Fruit fly (Drosophila melanogaster) whole organism, embryonic: ENCODE data around the gene jim.

ENCODE experiments used
- CG1024 ChIP-seq: fragments of 200-800 bp; sonication (Bioruptor generic); IDR thresholded peaks from 2 replicates; pipeline ENCODE4 v1.3.6; 2022; ENCODE audit warnings: missing biosample characterization, missing genetic modification characterization
- CG10274 ChIP-seq: fragments of 200-800 bp; sonication (Bioruptor generic); optimal IDR thresholded peaks from 3 replicates; lab custom pipeline; 2017; ENCODE audit warnings: missing biosample characterization, mild to moderate bottlenecking, missing genetic modification characterization
- CG10979 ChIP-seq: fragments of 200-800 bp; sonication (Bioruptor generic); optimal IDR thresholded peaks from 2 replicates; lab custom pipeline; 2018; ENCODE audit warnings: missing biosample characterization, mild to moderate bottlenecking, missing genetic modification characterization, moderate library complexity
- CG11560 ChIP-seq: fragments of 200-800 bp; sonication (Bioruptor generic); IDR thresholded peaks from 3 replicates; pipeline ENCODE4 v1.3.6; 2022; ENCODE audit warnings: missing biosample characterization, missing genetic modification characterization
- CG12391 ChIP-seq: fragments of 200-800 bp; sonication (Bioruptor generic); optimal IDR thresholded peaks from 3 replicates; lab custom pipeline; 2018; ENCODE audit warnings: missing biosample characterization, mild to moderate bottlenecking, missing genetic modification characterization, moderate library complexity
- CG15514 ChIP-seq: fragments of 200-800 bp; sonication (Bioruptor generic); optimal IDR thresholded peaks from 3 replicates; lab custom pipeline; 2017; ENCODE audit warnings: missing biosample characterization, missing genetic modification characterization, mild to moderate bottlenecking, moderate library complexity, missing genetic modification reagents
- CG15601 ChIP-seq: fragments of 200-800 bp; sonication (Bioruptor generic); optimal IDR thresholded peaks from 3 replicates; lab custom pipeline; 2019; ENCODE audit warnings: missing biosample characterization, mild to moderate bottlenecking, missing genetic modification characterization, moderate library complexity
- CG18262 ChIP-seq: fragments of 200-800 bp; optimal IDR thresholded peaks from 3 replicates; lab custom pipeline; 2019; ENCODE audit warnings: missing biosample characterization, mild to moderate bottlenecking, missing genetic modification characterization, moderate library complexity
- CG18599 ChIP-seq: fragments of 200-800 bp; sonication (Bioruptor generic); optimal IDR thresholded peaks from 3 replicates; lab custom pipeline; 2017; ENCODE audit warnings: missing biosample characterization, missing genetic modification characterization, mild to moderate bottlenecking, moderate library complexity, missing genetic modification reagents
- CG2202 ChIP-seq: fragments of 200-800 bp; sonication (Bioruptor generic); optimal IDR thresholded peaks from 2 replicates; lab custom pipeline; 2018; ENCODE audit warnings: missing biosample characterization, mild to moderate bottlenecking, missing genetic modification characterization
- CG2678 ChIP-seq: fragments of 200-800 bp; sonication (Bioruptor generic); optimal IDR thresholded peaks from 3 replicates; lab custom pipeline; 2019; ENCODE audit warnings: missing biosample characterization, mild to moderate bottlenecking, missing genetic modification characterization, moderate library complexity
- CG30403 ChIP-seq: fragments of 200-800 bp; sonication (Bioruptor generic); optimal IDR thresholded peaks from 3 replicates; lab custom pipeline; 2016; ENCODE audit warnings: missing biosample characterization, missing genetic modification characterization
- CG3407 ChIP-seq: fragments of 200-800 bp; sonication (Bioruptor generic); optimal IDR thresholded peaks from 2 replicates; lab custom pipeline; 2018; ENCODE audit warnings: missing biosample characterization, mild to moderate bottlenecking, missing genetic modification characterization
- CG4360 ChIP-seq: fragments of 200-800 bp; sonication (Bioruptor generic); IDR thresholded peaks from 2 replicates; pipeline ENCODE4 v1.3.6; 2022; ENCODE audit warnings: missing biosample characterization, missing genetic modification characterization
- CG4404 ChIP-seq: fragments of 200-800 bp; sonication (Bioruptor generic); IDR thresholded peaks from 2 replicates; pipeline ENCODE4 v1.3.6; 2022; ENCODE audit warnings: missing biosample characterization, missing genetic modification characterization
- CG6254 ChIP-seq: fragments of 200-800 bp; sonication (Bioruptor generic); optimal IDR thresholded peaks from 3 replicates; lab custom pipeline; 2017; ENCODE audit warnings: mild to moderate bottlenecking, missing biosample characterization, missing genetic modification reagents, missing genetic modification characterization
- Dfd ChIP-seq, 2 experiments: fragments of >200 bp; optimal IDR thresholded peaks; 2 replicates each; lab custom pipeline; 2017; ENCODE audit warnings: missing biosample characterization in 2 of 2, missing genetic modification characterization in 2 of 2
- HLHmδ ChIP-seq: fragments of 200-800 bp; sonication (Bioruptor generic); optimal IDR thresholded peaks from 2 replicates; lab custom pipeline; 2018; ENCODE audit warnings: missing biosample characterization, mild to moderate bottlenecking, missing genetic modification characterization, moderate library complexity
- Jarid2 ChIP-seq: fragments of 200-800 bp; sonication (Bioruptor generic); optimal IDR thresholded peaks from 3 replicates; lab custom pipeline; 2017; ENCODE audit warnings: mild to moderate bottlenecking, missing biosample characterization, missing genetic modification reagents, missing genetic modification characterization
- MESR4 ChIP-seq: fragments of 200-800 bp; sonication (Bioruptor generic); optimal IDR thresholded peaks from 2 replicates; lab custom pipeline; 2018; ENCODE audit warnings: missing biosample characterization, mild to moderate bottlenecking, missing genetic modification characterization, moderate library complexity
- Meics ChIP-seq: fragments of 200-800 bp; sonication (Bioruptor generic); optimal IDR thresholded peaks from 2 replicates; lab custom pipeline; 2017; ENCODE audit warnings: missing biosample characterization, mild to moderate bottlenecking, missing genetic modification characterization
- NK7.1 ChIP-seq: fragments of 200-800 bp; sonication (Bioruptor generic); optimal IDR thresholded peaks from 3 replicates; lab custom pipeline; 2016; ENCODE audit warnings: missing biosample characterization, missing genetic modification characterization
- Pdp1 ChIP-seq, 2 experiments: fragments of 200-800 bp; sonication (Bioruptor generic); optimal IDR thresholded peaks; 3 replicates each; lab custom pipeline; 2016; ENCODE audit warnings: missing biosample characterization in 2 of 2, missing genetic modification characterization in 2 of 2, mild to moderate bottlenecking in 1 of 2, moderate library complexity in 1 of 2
- Spps ChIP-seq: fragments of 200-800 bp; sonication (Bioruptor generic); optimal IDR thresholded peaks from 2 replicates; lab custom pipeline; 2018; ENCODE audit warnings: missing biosample characterization, mild to moderate bottlenecking, missing genetic modification characterization
- Sry-δ ChIP-seq: fragments of 200-800 bp; sonication (Bioruptor generic); optimal IDR thresholded peaks from 2 replicates; lab custom pipeline; 2016; ENCODE audit warnings: missing biosample characterization, missing genetic modification characterization
- aop ChIP-seq: fragments of 200-800 bp; sonication (Bioruptor generic); IDR thresholded peaks from 2 replicates; pipeline ENCODE4 v1.3.6; 2022; ENCODE audit warnings: missing biosample characterization, missing genetic modification characterization
- ash1 ChIP-seq: fragments of 200-800 bp; sonication (Bioruptor generic); optimal IDR thresholded peaks from 2 replicates; lab custom pipeline; 2018; ENCODE audit warnings: missing biosample characterization, mild to moderate bottlenecking, missing genetic modification characterization
- chif ChIP-seq, 2 experiments: fragments of 200-800 bp; sonication (Bioruptor generic); optimal IDR thresholded peaks; 3 replicates each; lab custom pipeline; 2016; ENCODE audit warnings: missing biosample characterization in 2 of 2, missing genetic modification characterization in 2 of 2
- dmrt99B ChIP-seq: fragments of 200-800 bp; sonication (Bioruptor generic); optimal IDR thresholded peaks from 2 replicates; lab custom pipeline; 2018; ENCODE audit warnings: missing biosample characterization, mild to moderate bottlenecking, missing genetic modification characterization, moderate library complexity
- ems ChIP-seq: fragments of 200-800 bp; sonication (Bioruptor generic); optimal IDR thresholded peaks from 3 replicates; lab custom pipeline; 2016; ENCODE audit warnings: missing biosample characterization, missing genetic modification characterization
- exex ChIP-seq: fragments of 200-800 bp; sonication (Bioruptor generic); optimal IDR thresholded peaks from 4 replicates; lab custom pipeline; 2018; ENCODE audit warnings: missing biosample characterization, mild to moderate bottlenecking, missing genetic modification characterization, moderate library complexity
- fd64A ChIP-seq: fragments of 200-800 bp; sonication (Bioruptor generic); optimal IDR thresholded peaks from 3 replicates; lab custom pipeline; 2018; ENCODE audit warnings: missing biosample characterization, mild to moderate bottlenecking, missing genetic modification characterization
- gcm ChIP-seq: fragments of 200-800 bp; sonication (Bioruptor generic); optimal IDR thresholded peaks from 2 replicates; lab custom pipeline; 2019; ENCODE audit warnings: missing biosample characterization, mild to moderate bottlenecking, missing genetic modification characterization, moderate library complexity
- gfzf ChIP-seq: fragments of 200-800 bp; sonication (Bioruptor generic); optimal IDR thresholded peaks from 2 replicates; lab custom pipeline; 2016; ENCODE audit warnings: missing biosample characterization, mild to moderate bottlenecking, missing genetic modification characterization, moderate library complexity
- hkb ChIP-seq, 2 experiments: fragments of 200-800 bp in 1 of 2; fragments of >200 bp in 1 of 2; sonication (Bioruptor generic) in 1 of 2; IDR thresholded peaks in 1 of 2; optimal IDR thresholded peaks in 1 of 2; 2 replicates each; pipeline versions ENCODE4 v1.3.6 to Lab custom; 2017 to 2022; ENCODE audit warnings: missing biosample characterization in 1 of 2, missing genetic modification characterization in 1 of 2
- jumu ChIP-seq: fragments of 200-800 bp; sonication (Bioruptor generic); optimal IDR thresholded peaks from 3 replicates; lab custom pipeline; 2016; ENCODE audit warnings: missing biosample characterization, missing genetic modification characterization
- klu ChIP-seq: fragments of 200-800 bp; sonication (Bioruptor generic); IDR thresholded peaks from 2 replicates; pipeline ENCODE4 v1.3.6; 2022; ENCODE audit warnings: missing biosample characterization, missing genetic modification characterization
- lab ChIP-seq: fragments of 200-800 bp; sonication (Bioruptor generic); optimal IDR thresholded peaks from 3 replicates; lab custom pipeline; 2017; ENCODE audit warnings: missing biosample characterization, missing genetic modification characterization, mild to moderate bottlenecking, moderate library complexity, missing genetic modification reagents
- lmd ChIP-seq: fragments of 200-800 bp; sonication (Bioruptor generic); IDR thresholded peaks from 2 replicates; pipeline ENCODE4 v1.3.6; 2022; ENCODE audit warnings: missing biosample characterization, missing genetic modification characterization
- nerfin-2 ChIP-seq: fragments of 200-800 bp; sonication (Bioruptor generic); IDR thresholded peaks from 2 replicates; pipeline ENCODE4 v1.3.6; 2022; ENCODE audit warnings: missing biosample characterization, missing genetic modification characterization; ENCODE audit not compliant: partially characterized antibody
- oc ChIP-seq: fragments of 200-800 bp; sonication (Bioruptor generic); optimal IDR thresholded peaks from 2 replicates; lab custom pipeline; 2018; ENCODE audit warnings: missing biosample characterization, mild to moderate bottlenecking, missing genetic modification characterization, moderate library complexity
- p53 ChIP-seq: fragments of 200-800 bp; sonication (Bioruptor generic); optimal IDR thresholded peaks from 2 replicates; lab custom pipeline; 2016; ENCODE audit warnings: missing biosample characterization, missing genetic modification characterization
- prd ChIP-seq, 3 experiments: fragments of >200 bp in 2 of 3; fragments of 200-800 bp in 1 of 3; sonication (Bioruptor generic) in 1 of 3; optimal IDR thresholded peaks in 2 of 3; IDR thresholded peaks in 1 of 3; 2 replicates in 2 of 3; 3 replicates in 1 of 3; pipeline versions ENCODE4 v1.3.6 to Lab custom; 2017 to 2022; ENCODE audit warnings: missing biosample characterization in 1 of 3, missing genetic modification characterization in 1 of 3
- sc ChIP-seq, 3 experiments: fragments of >200 bp in 2 of 3; fragments of 200-800 bp in 1 of 3; sonication (Bioruptor generic) in 1 of 3; optimal IDR thresholded peaks; 2 replicates in 2 of 3; 3 replicates in 1 of 3; lab custom pipeline; 2017; ENCODE audit warnings: mild to moderate bottlenecking in 1 of 3, missing biosample characterization in 1 of 3, missing genetic modification characterization in 1 of 3, missing genetic modification reagents in 1 of 3
- tna ChIP-seq: fragments of 200-800 bp; sonication (Bioruptor generic); IDR thresholded peaks from 2 replicates; pipeline ENCODE4 v1.3.6; 2022; ENCODE audit warnings: missing biosample characterization, missing genetic modification characterization; ENCODE audit not compliant: partially characterized antibody
- wdn ChIP-seq: fragments of 200-800 bp; sonication (Bioruptor generic); IDR thresholded peaks from 2 replicates; pipeline ENCODE4 v1.3.6; 2022; ENCODE audit warnings: missing biosample characterization, missing genetic modification characterization

The jim gene

dm6 chr3L:22837651-22838614 lies 2.9 kb upstream of the jim start (continued):
- TF ChIP-seq oc (no peak), lmd (GFP tag; lab: Robert Waterston, UW) (no peak), lab (GFP tag; lab: Kevin White, UChicago) (peak; percentile 47), Pdp1 (GFP tag; optimal IDR thresholded peaks at IDR 0.05; lab: Kevin White, UChicago) (peak in 1 of 2 experiments; percentile 24), CG11560 (tag; lab: Robert Waterston, UW) (no peak), wdn (GFP tag; lab: Robert Waterston, UW) (no peak), CG10274 (GFP tag; lab: Kevin White, UChicago) (no peak), Sry-δ (no peak), CG4360 (GFP tag; lab: Robert Waterston, UW) (peak; percentile 48; the same call in 1 of the 2 replicates), ash1 (GFP tag; lab: Kevin White, UChicago) (no peak), Spps (tag; lab: Kevin White, UChicago) (no peak), Jarid2 (GFP tag; lab: Kevin White, UChicago) (no peak), klu (GFP tag; lab: Robert Waterston, UW) (no peak), nerfin-2 (GFP tag; lab: Robert Waterston, UW) (no peak), Dfd (GFP tag; optimal IDR thresholded peaks at IDR 0.05; lab: Kevin White, UChicago) (no peak), MESR4 (no peak), jumu (GFP tag; lab: Kevin White, UChicago) (no peak), CG4404 (GFP tag; lab: Robert Waterston, UW) (no peak), CG18262 (tag; lab: Kevin White, UChicago) (no peak), gcm (GFP tag; lab: Kevin White, UChicago) (no peak), dmrt99B (tag; lab: Kevin White, UChicago) (no peak), hkb (optimal IDR thresholded peaks at IDR 0.05; lab: Kevin White, UChicago) (no peak), hkb (GFP tag; IDR thresholded peaks at IDR 0.05; lab: Robert Waterston, UW) (no peak), exex (tag; lab: Kevin White, UChicago) (peak; percentile 66), CG12391 (tag; lab: Kevin White, UChicago) (no peak), CG1024 (no peak), CG15514 (GFP tag; lab: Kevin White, UChicago) (no peak), CG30403 (GFP tag; lab: Kevin White, UChicago) (no peak), CG6254 (GFP tag; lab: Kevin White, UChicago) (no peak), p53 (GFP tag; lab: Kevin White, UChicago) (no peak), sc (optimal IDR thresholded peaks at IDR 0.05; lab: Kevin White, UChicago) (no peak), sc (GFP tag; optimal IDR thresholded peaks at IDR 0.05; lab: Kevin White, UChicago) (no peak), gfzf (GFP tag; lab: Kevin White, UChicago) (no peak), ems (GFP tag; lab: Kevin White, UChicago) (no peak), CG15601 (tag; lab: Kevin White, UChicago) (no peak), CG2202 (tag; lab: Kevin White, UChicago) (no peak), chif (GFP tag; optimal IDR thresholded peaks at IDR 0.05; lab: Kevin White, UChicago) (no peak), NK7.1 (GFP tag; lab: Kevin White, UChicago) (no peak), HLHmδ (GFP tag; lab: Kevin White, UChicago) (no peak), CG10979 (tag; lab: Kevin White, UChicago) (no peak), CG18599 (GFP tag; lab: Kevin White, UChicago) (peak; percentile 29), aop (GFP tag; lab: Robert Waterston, UW) (no peak), CG3407 (GFP tag; lab: Kevin White, UChicago) (peak; percentile 95), tna (GFP tag; lab: Robert Waterston, UW) (no peak), Meics (GFP tag; lab: Kevin White, UChicago) (no peak), fd64A (no peak), CG2678 (no peak), prd (optimal IDR thresholded peaks at IDR 0.05; lab: Kevin White, UChicago) (no peak), prd (GFP tag; IDR thresholded peaks at IDR 0.05; lab: Robert Waterston, UW) (no peak)
